Fruit fly (Drosophila melanogaster): ENCODE data around the gene CG16753.

The CG16753 gene

DNA sequence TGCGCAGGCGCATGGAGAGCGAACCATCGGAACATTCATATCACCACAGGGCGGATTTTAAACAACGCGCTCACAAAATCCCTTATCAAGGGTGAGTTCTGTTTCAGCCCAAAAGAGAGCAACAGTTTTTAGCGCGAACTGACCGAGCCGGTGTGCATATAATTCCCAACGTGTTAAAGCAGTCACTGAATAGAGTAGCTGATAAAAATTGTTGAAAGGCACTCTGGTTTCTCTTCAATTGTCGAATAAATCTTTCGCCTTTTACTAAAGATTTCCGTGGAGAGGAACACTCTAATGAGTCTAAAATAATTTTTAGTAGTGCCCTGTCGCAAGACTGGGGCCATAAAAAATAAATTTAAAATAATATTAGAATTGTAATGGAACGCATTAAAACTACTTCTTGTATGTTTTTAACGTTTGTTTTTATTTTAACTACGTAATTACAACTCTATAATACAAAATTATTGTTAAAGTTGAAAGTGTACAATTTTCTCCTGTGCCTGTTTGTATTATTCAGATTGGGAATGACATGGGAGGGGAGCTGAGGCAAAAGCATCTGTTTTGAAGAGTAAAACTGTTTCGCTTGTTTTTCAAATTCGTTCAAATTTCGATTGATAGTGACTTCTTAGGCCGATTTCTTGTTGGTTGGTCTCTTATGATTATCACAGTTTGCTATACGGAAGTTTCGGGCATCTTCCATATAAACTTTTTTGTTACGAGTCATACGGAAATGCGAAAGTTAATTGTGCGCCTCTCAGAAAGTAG is 35.9 kb downstream of the CG16753 start (continued):
- TF ChIP-seq esn (GFP tag; optimal IDR thresholded peaks at IDR 0.05) (peak; percentile 63), eg (GFP tag; IDR thresholded peaks at IDR 0.05) (peak; percentile 50; the same call in 1 of the 3 replicates)

DNA sequence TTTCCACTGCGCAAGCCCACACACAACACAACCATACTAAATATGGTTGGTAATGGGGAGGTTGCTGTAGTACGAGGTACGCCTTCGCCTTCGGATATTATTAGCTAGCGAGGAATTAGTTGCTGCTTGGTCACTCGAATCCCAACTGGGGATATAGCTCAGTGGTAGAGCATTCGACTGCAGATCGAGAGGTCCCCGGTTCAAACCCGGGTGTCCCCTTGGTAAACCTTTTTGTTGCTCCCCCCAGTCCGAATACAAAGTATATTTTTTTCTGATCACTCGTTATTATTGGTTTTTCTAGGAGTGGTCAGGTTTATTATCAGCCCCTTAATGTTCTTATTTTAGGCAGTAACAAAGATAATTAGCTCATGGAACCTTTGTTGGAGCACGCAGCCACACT is 40.7 kb downstream of the CG16753 start:
- TF ChIP-seq dsx (GFP tag; optimal IDR thresholded peaks at IDR 0.05; ENCODE audit: poor library complexity, severe bottlenecking) (peak; percentile 33), CG11762 (GFP tag; optimal IDR thresholded peaks at IDR 0.05; ENCODE audit: insufficient read depth) (no peak), CG6163 (GFP tag; IDR thresholded peaks at IDR 0.05) (peak; percentile 30; the same call in 2 of the 3 replicates), Eip78C (GFP tag) (peak; percentile 34), eg (GFP tag; IDR thresholded peaks at IDR 0.05) (peak; percentile 4; the same call in 1 of the 3 replicates)

DNA sequence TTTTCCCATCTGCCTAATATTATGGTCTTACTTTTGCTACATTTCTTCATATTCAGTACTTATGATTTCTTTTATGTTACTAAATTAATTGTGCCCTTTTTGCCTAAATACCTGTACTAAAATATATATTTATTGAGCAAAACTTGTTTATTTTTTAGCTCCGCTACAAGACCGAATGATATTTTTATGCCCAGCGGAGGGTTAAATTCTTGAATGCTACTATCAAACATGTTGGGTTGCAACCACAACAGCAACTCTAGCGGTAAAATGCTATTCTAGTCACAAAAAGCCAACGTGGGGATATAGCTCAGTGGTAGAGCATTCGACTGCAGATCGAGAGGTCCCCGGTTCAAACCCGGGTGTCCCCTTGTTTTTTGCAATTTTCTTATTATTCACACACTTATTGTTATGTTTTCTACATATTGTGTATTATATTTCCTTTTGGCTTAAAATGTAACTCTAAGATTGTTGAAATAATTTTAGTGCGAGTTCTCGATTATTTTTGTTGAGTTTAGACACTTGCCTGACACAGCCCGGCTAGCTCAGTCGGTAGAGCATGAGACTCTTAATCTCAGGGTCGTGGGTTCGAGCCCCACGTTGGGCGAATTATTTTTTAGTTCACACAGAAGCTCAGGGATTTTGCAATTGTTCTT is 41.3 kb downstream of the CG16753 start:
- TF ChIP-seq CG4318 (GFP tag; optimal IDR thresholded peaks at IDR 0.05) (no peak), fd59A (GFP tag; optimal IDR thresholded peaks at IDR 0.05) (no peak), CG9139 (GFP tag; optimal IDR thresholded peaks at IDR 0.05) (no peak), Sox15 (GFP tag; optimal IDR thresholded peaks at IDR 0.05) (no peak), svp (GFP tag) (peak; percentile 82), CG6808 (GFP tag; optimal IDR thresholded peaks at IDR 0.05) (peak; percentile 58), Eip75B (GFP tag; optimal IDR thresholded peaks at IDR 0.05) (peak; percentile 24), lz (GFP tag; optimal IDR thresholded peaks at IDR 0.05) (peak; percentile 39), CG10669 (GFP tag; optimal IDR thresholded peaks at IDR 0.05) (peak; percentile 24), CG3919 (GFP tag; optimal IDR thresholded peaks at IDR 0.05) (peak; percentile 43), Blimp-1 (GFP tag; optimal IDR thresholded peaks at IDR 0.05) (no peak), CG10631 (GFP tag; optimal IDR thresholded peaks at IDR 0.05) (peak; percentile 22), acj6 (GFP tag; optimal IDR thresholded peaks at IDR 0.05) (peak; percentile 10), CG7368 (GFP tag; optimal IDR thresholded peaks at IDR 0.05) (peak; percentile 12), CG3032 (tag; optimal IDR thresholded peaks at IDR 0.05) (peak; percentile 38), esn (GFP tag; optimal IDR thresholded peaks at IDR 0.05) (peak; percentile 40), OdsH (GFP tag; optimal IDR thresholded peaks at IDR 0.05) (peak; percentile 31), CG6792 (GFP tag; optimal IDR thresholded peaks at IDR 0.05) (no peak), Gug (GFP tag; IDR thresholded peaks at IDR 0.05) (no peak), Eip93F (GFP tag; optimal IDR thresholded peaks at IDR 0.05) (peak; percentile 46), vri (GFP tag; optimal IDR thresholded peaks at IDR 0.05) (no peak), CG8119 (GFP tag; IDR thresholded peaks at IDR 0.05) (peak; percentile 62; the same call in 2 of the 3 replicates), topi (GFP tag; optimal IDR thresholded peaks at IDR 0.05) (peak; percentile 42), CG15336 (GFP tag; IDR thresholded peaks at IDR 0.05) (0 out of 2 replicates have a peak, but pooled peaks have one; percentile 43), dac (GFP tag; optimal IDR thresholded peaks at IDR 0.05) (no peak), CG6276 (GFP tag; optimal IDR thresholded peaks at IDR 0.05) (no peak), achi (GFP tag; optimal IDR thresholded peaks at IDR 0.05) (peak; percentile 51), CG31627 (GFP tag; optimal IDR thresholded peaks at IDR 0.05) (no peak), CG8632 (GFP tag; optimal IDR thresholded peaks at IDR 0.05) (no peak), Smox (GFP tag; optimal IDR thresholded peaks at IDR 0.05) (no peak), pdm3 (GFP tag; optimal IDR thresholded peaks at IDR 0.05) (no peak), fkh (GFP tag; optimal IDR thresholded peaks at IDR 0.05) (no peak), CG11294 (GFP tag; IDR thresholded peaks at IDR 0.05) (no peak), Met (GFP tag; optimal IDR thresholded peaks at IDR 0.05) (peak; percentile 43), fd85E (GFP tag; optimal IDR thresholded peaks at IDR 0.05) (no peak), CG34406 (GFP tag; optimal IDR thresholded peaks at IDR 0.05) (no peak), spab (GFP tag; optimal IDR thresholded peaks at IDR 0.05) (no peak), Sox14 (GFP tag; optimal IDR thresholded peaks at IDR 0.05) (peak; percentile 34), Hr38 (GFP tag; optimal IDR thresholded peaks at IDR 0.05) (no peak), Eip78C (GFP tag) (peak; percentile 86), CG16779 (tag; optimal IDR thresholded peaks at IDR 0.05) (no peak), cyc (GFP tag; optimal IDR thresholded peaks at IDR 0.05) (peak; percentile 15)

Measured in whole organism, prepupa.